Worm (Caenorhabditis elegans) whole organism, L1 larva: ENCODE data around the gene Y39F10C.3.

Experiments used
- alr-1 ChIP-seq: fragments of 200-800 bp; sonication (Bioruptor generic); optimal IDR thresholded peaks from 2 replicates; lab custom pipeline; 2018; ENCODE audit warnings: borderline replicate concordance, mild to moderate bottlenecking, missing genetic modification characterization, missing compliant biosample characterization
- aly-2 ChIP-seq: fragments of 150-350 bp; optimal IDR thresholded peaks from 2 replicates; lab custom pipeline; 2014; ENCODE audit warnings: missing biosample characterization, missing genetic modification characterization
- blmp-1 ChIP-seq: fragments of 150-350 bp; optimal IDR thresholded peaks from 2 replicates; lab custom pipeline; 2014; ENCODE audit warnings: missing biosample characterization, missing genetic modification characterization
- ceh-82 ChIP-seq, 3 experiments: fragments of 150-350 bp in 1 of 3; sonication (generic microtip) in 2 of 3; optimal IDR thresholded peaks; 2 replicates each; lab custom pipeline; 2014 to 2017; ENCODE audit warnings: missing biosample characterization in 3 of 3, missing genetic modification characterization in 3 of 3
- elt-3 ChIP-seq, 6 experiments: fragments of 150-350 bp in 1 of 6; sonication (generic microtip); optimal IDR thresholded peaks; 2 replicates each; lab custom pipeline; 2017 to 2018; ENCODE audit warnings: missing biosample characterization in 6 of 6, missing genetic modification characterization in 6 of 6, inconsistent platforms in 1 of 6
- lin-13 ChIP-seq: fragments of 150-350 bp; optimal IDR thresholded peaks from 2 replicates; lab custom pipeline; 2014; ENCODE audit warnings: missing biosample characterization, missing genetic modification reagents, missing genetic modification characterization
- lin-15B ChIP-seq: fragments of 150-350 bp; sonication (generic microtip); optimal IDR thresholded peaks from 3 replicates; lab custom pipeline; 2014; ENCODE audit warnings: missing biosample characterization, missing genetic modification characterization
- lin-39 ChIP-seq: fragments of 150-350 bp; optimal IDR thresholded peaks from 2 replicates; lab custom pipeline; 2014; ENCODE audit warnings: missing biosample characterization, missing genetic modification reagents, missing genetic modification characterization
- mef-2 ChIP-seq: fragments of 150-350 bp; optimal IDR thresholded peaks from 2 replicates; lab custom pipeline; 2014; ENCODE audit warnings: missing biosample characterization, missing genetic modification characterization
- nhr-28 ChIP-seq: fragments of 150-350 bp; optimal IDR thresholded peaks from 2 replicates; lab custom pipeline; 2014; ENCODE audit warnings: missing biosample characterization, missing genetic modification characterization
- nhr-71 ChIP-seq: sonication (generic microtip); optimal IDR thresholded peaks from 2 replicates; lab custom pipeline; 2016; ENCODE audit warnings: mild to moderate bottlenecking, missing genetic modification characterization, moderate library complexity, missing compliant biosample characterization
- snpc-4 ChIP-seq: fragments of 150-350 bp; optimal IDR thresholded peaks from 2 replicates; lab custom pipeline; 2014; ENCODE audit warnings: missing biosample characterization, missing genetic modification characterization
- tbx-2 ChIP-seq: sonication (generic microtip); optimal IDR thresholded peaks from 2 replicates; lab custom pipeline; 2016; ENCODE audit warnings: missing genetic modification characterization, missing compliant biosample characterization

- TF ChIP-seq aly-2 (tag; lab: Kevin White, UChicago) (no peak), elt-3 (tag; optimal IDR thresholded peaks at IDR 0.05; lab: Kevin White, UChicago) (no peak), snpc-4 (tag; lab: Kevin White, UChicago) (no peak), lin-13 (GFP tag; lab: Kevin White, UChicago) (no peak), nhr-71 (tag; lab: Kevin White, UChicago) (no peak), blmp-1 (tag; lab: Kevin White, UChicago) (no peak), mef-2 (no peak), tbx-2 (tag; lab: Kevin White, UChicago) (no peak), ceh-82 (tag; optimal IDR thresholded peaks at IDR 0.05; lab: Kevin White, UChicago) (no peak), alr-1 (tag; lab: Kevin White, UChicago) (no peak), lin-15B (tag; lab: Kevin White, UChicago) (no peak), nhr-28 (tag; lab: Kevin White, UChicago) (no peak), lin-39 (no peak)
Observed at ce11 chrII:675822-676221, 1.6 kb downstream of the Y39F10C.3 start.
